Fruit fly (Drosophila melanogaster) whole organism, embryonic: Measurements from ENCODE around the gene ec.

Experiments
- Aef1 ChIP-seq: fragments of 200-800 bp; sonication (Bioruptor generic); IDR thresholded peaks from 3 replicates; pipeline ENCODE4 v1.3.6; 2022; ENCODE audit warnings: missing biosample characterization, missing genetic modification characterization
- CG10959 ChIP-seq: fragments of 200-800 bp; sonication (Bioruptor generic); IDR thresholded peaks from 2 replicates; pipeline ENCODE4 v1.3.6; 2022; ENCODE audit warnings: missing biosample characterization, missing genetic modification characterization
- CG15269 ChIP-seq: fragments of 200-800 bp; sonication (Bioruptor generic); optimal IDR thresholded peaks from 2 replicates; lab custom pipeline; 2018; ENCODE audit warnings: missing biosample characterization, mild to moderate bottlenecking, missing genetic modification characterization, moderate library complexity
- CG17361 ChIP-seq: fragments of 200-800 bp; sonication (Bioruptor generic); IDR thresholded peaks from 3 replicates; pipeline ENCODE4 v1.3.6; 2022; ENCODE audit warnings: missing biosample characterization, missing genetic modification characterization
- CG17912 ChIP-seq: fragments of 200-800 bp; sonication (Bioruptor generic); optimal IDR thresholded peaks from 2 replicates; lab custom pipeline; 2018; ENCODE audit warnings: missing biosample characterization, mild to moderate bottlenecking, missing genetic modification characterization
- CG6683 ChIP-seq: fragments of 200-800 bp; sonication (Bioruptor generic); optimal IDR thresholded peaks from 2 replicates; lab custom pipeline; 2017; ENCODE audit warnings: missing biosample characterization, mild to moderate bottlenecking, missing genetic modification characterization, missing genetic modification reagents
- CG7372 ChIP-seq: fragments of 200-800 bp; sonication (Bioruptor generic); IDR thresholded peaks from 2 replicates; pipeline ENCODE4 v1.3.6; 2022; ENCODE audit warnings: missing biosample characterization, missing genetic modification characterization
- CG8290 ChIP-seq, 3 experiments: fragments of 200-800 bp; sonication (Bioruptor generic); optimal IDR thresholded peaks; 2 replicates each; lab custom pipeline; 2016 to 2019; ENCODE audit warnings: missing biosample characterization in 3 of 3, missing genetic modification characterization in 3 of 3, mild to moderate bottlenecking in 2 of 3, moderate library complexity in 1 of 3
- CG9727 ChIP-seq: fragments of 200-800 bp; sonication (Bioruptor generic); optimal IDR thresholded peaks from 3 replicates; lab custom pipeline; 2017; ENCODE audit warnings: missing biosample characterization, mild to moderate bottlenecking, missing genetic modification characterization
- Ets65A ChIP-seq: fragments of 200-800 bp; sonication (Bioruptor generic); peaks from one replicate; lab custom pipeline; 2016; ENCODE audit warnings: missing biosample characterization, missing genetic modification characterization
- schlank ChIP-seq: fragments of 200-800 bp; sonication (Bioruptor generic); optimal IDR thresholded peaks from 2 replicates; lab custom pipeline; 2018; ENCODE audit warnings: missing biosample characterization, mild to moderate bottlenecking, missing genetic modification characterization
- trem ChIP-seq: fragments of 200-800 bp; optimal IDR thresholded peaks from 3 replicates; lab custom pipeline; 2019; ENCODE audit warnings: missing biosample characterization, mild to moderate bottlenecking, missing genetic modification characterization, moderate library complexity
- zen ChIP-seq: fragments of 200-800 bp; sonication (Bioruptor generic); optimal IDR thresholded peaks from 3 replicates; lab custom pipeline; 2018; ENCODE audit warnings: missing biosample characterization, mild to moderate bottlenecking, missing genetic modification characterization, moderate library complexity

The ec gene

DNA sequence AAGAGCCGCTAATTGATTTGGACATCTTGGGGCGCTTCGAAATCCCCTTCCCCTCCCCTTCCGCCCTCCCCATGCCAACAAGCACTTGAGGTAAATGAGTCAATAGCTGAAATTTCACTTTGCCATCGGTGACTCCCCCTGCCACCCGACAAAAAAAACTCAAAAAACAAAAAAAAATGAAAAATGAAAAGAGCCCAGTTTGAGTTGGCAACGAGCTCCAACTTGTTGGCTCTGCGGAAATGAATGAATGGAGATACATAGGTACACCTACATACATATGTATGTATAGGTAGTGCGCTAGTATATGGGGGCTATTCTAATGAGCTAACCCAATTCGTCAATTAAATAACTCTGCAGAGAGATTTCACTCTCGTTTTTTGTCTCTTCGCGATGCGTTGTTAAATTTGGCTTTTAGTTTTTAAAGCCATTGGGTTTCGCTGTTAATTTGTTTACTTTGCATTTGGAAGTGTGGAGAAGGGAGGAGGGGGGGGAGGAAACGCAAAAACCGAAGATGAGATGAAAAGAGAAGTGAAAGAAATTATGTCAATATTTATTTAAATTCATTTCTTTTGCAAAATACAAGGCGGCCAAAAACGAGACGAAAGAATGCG, 76.2 kb downstream of the ec start (continued):
- TF ChIP-seq CG17361 (GFP tag; lab: Robert Waterston, UW) (no peak), CG15269 (tag; lab: Kevin White, UChicago) (no peak), CG10959 (GFP tag; lab: Robert Waterston, UW) (no peak), CG8290 (GFP tag; optimal IDR thresholded peaks at IDR 0.05; lab: Kevin White, UChicago) (no peak), CG8290 (tag; optimal IDR thresholded peaks at IDR 0.05; lab: Kevin White, UChicago) (no peak), CG6683 (GFP tag; lab: Kevin White, UChicago) (no peak), Aef1 (GFP tag; lab: Robert Waterston, UW) (no peak), schlank (no peak), CG17912 (GFP tag; lab: Kevin White, UChicago) (no peak), CG9727 (GFP tag; lab: Kevin White, UChicago) (no peak)

DNA sequence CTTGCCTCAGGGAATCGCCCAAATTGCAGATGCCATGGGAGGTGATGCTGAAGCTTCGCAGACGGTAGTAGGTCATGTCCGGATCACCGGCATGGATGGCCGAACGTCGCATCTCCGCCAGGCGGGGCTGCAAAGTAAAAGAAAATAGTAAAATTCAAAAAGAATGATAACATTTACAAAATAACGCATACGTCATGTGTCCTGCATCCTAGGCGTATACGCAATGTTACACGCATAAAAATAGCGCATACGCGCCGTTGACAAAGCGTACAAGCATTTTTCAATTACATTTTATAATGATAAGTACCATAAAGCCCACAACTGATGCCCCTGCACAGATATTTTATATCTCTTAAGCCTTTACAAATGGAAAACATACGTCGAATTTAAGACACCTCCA, 90.4 kb downstream of the ec start:
- TF ChIP-seq Ets65A (GFP tag; lab: Kevin White, UChicago): peak; percentile 70
- TF ChIP-seq trem (tag; lab: Kevin White, UChicago): no peak
- no peak for TF ChIP-seq zen (tag; lab: Kevin White, UChicago)
- TF ChIP-seq Aef1 (GFP tag; lab: Robert Waterston, UW): no peak
- peak; percentile 64 for TF ChIP-seq CG7372 (GFP tag; lab: Robert Waterston, UW)
